Worm (Caenorhabditis elegans) whole organism, L3 larva: ENCODE measurements around the gene srh-194.

Source experiments
- ceh-16 ChIP-seq: sonication (generic microtip); optimal IDR thresholded peaks from 2 replicates; lab custom pipeline; 2017; ENCODE audit warnings: missing biosample characterization, missing genetic modification characterization
- nhr-25 ChIP-seq: sonication (generic microtip); optimal IDR thresholded peaks from 2 replicates; lab custom pipeline; 2017; ENCODE audit warnings: missing biosample characterization, missing genetic modification characterization
- snpc-4 ChIP-seq: fragments of 150-350 bp; optimal IDR thresholded peaks from 2 replicates; lab custom pipeline; 2014; ENCODE audit warnings: missing biosample characterization, missing genetic modification characterization

DNA sequence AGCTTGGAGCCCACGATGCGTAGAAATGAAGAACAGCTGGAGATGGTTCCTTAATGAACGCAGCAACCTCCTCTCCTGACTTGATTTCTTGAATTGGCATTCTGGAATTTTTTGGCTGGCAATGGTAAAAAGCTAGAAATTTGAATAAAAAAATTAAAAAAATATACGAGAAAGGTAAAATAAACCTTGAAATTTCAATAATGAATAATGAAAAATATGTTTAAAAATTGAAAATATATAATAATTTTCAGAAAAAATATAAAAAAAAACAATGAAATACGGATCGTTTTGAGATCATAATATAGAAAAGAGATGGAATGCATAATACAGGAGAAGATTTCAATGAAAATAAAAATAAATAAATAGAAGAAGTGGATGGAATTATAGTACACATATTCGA is 47.9 kb upstream of the srh-194 start, which contains the start of gene glrx-3:
- TF ChIP-seq ceh-16 (no peak), nhr-25 (tag; lab: Kevin White, UChicago) (no peak), snpc-4 (tag; lab: Kevin White, UChicago) (no peak)
